Fruit fly (Drosophila melanogaster) ovary, adult (tissue): Measurements from ENCODE around the gene Skp2.

Experiments used
- CG17801 ChIP-seq: fragments of 200-800 bp; optimal IDR thresholded peaks from 2 replicates; lab custom pipeline; 2019; ENCODE audit warnings: missing biosample characterization, mild to moderate bottlenecking, missing genetic modification characterization, moderate library complexity; ENCODE audit not compliant: partially characterized antibody

Gene Skp2

DNA sequence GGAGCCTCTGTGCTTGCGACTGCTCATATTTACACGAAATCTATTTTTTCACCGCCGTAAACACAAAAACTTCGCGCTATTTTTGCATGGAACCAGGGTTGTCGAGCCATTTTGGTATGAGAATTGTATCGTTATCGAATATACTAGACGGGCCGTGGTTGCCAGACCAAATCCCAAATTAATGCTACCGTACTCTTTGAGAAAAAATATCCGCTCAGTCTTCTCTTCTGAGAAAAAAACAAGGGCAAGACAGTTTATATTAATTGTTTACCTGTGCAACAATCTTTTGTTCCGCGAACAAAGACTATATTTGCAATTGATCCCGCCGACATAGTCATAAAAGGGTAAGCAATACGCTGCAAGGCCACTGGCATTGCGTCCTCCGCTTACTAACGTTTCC is at the start of gene Skp2, which contains the start of gene CG1103:
TSS of gene Skp2 (minus strand) at position 95 of the 400 bp plus-strand sequence.
TSS of gene CG1103 (plus strand) at position 176 of the 400 bp plus-strand sequence.
- peak; percentile 19 for TF ChIP-seq CG17801 (GFP tag; lab: Kevin White, UChicago)

DNA sequence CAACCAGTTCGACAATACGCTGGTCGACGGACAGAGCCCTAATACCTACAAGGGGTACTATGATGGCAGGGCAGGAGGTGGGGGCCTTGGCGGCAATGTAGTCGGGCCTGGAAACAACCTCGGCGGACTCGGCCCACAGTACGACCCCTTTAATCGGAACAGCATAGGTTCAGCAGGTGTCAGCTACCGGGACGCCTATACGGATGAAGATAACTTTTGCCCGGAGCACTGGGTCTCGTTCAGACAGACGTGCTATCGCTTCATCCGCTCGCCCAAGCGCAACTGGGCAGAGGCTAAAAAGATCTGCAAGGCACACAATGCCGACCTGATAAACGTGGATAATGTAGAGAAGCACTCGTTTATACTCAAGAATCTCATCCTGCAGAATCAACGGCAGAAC is 44.7 kb upstream of the Skp2 start:
- no peak for TF ChIP-seq CG17801 (GFP tag; lab: Kevin White, UChicago)

DNA sequence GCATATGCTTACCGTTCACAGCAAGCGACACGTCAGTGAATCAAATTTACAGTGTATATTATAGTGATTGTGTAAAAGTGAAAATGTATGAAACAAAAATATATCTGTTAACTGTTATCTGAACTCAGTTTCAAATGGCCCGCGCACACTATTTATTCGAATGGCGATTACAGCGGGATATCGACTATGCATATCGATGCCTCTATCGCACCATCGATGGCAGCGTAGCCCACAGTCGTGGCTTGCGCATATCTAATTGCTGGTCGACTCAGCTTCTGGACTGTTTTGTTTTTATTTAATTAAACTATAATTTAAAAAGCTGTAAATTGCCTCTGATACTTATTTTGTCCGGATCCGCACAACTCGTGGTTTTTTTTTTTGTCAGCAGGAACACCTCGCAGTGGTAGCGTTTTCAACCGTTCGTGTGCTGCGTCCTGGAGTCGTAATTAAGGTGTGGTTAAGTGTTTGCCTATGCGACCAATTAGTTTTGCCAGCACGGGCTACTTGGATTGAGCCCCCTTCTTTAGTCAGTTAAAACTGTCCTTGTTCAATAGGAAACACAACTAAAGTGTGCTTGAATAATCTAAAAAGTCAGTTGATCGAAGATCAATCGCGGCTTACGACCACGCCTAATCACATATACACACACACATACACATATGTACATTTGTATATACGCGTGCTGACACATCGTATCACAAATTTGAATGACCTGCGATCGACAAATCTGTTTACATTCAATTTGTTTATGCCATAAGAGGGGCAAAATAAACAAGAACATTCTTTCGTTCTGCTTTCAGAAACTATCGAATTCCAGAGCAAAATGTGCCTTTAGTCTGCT is 43.8 kb upstream of the Skp2 start, which contains the start of gene Cont:
TSS of gene Cont (plus strand) at position 228 of the 841 bp plus-strand sequence.
- peak; percentile 3 for TF ChIP-seq CG17801 (GFP tag; lab: Kevin White, UChicago)

dm6 chr3R:4378363-4379354 is 41.2 kb upstream of the Skp2 start, which contains the start of gene Sfxn1-3:
Gene Sfxn1-3, plus strand, starts transcription at chr3R:4378600.
- TF ChIP-seq CG17801 (GFP tag; lab: Kevin White, UChicago) = peak; percentile 71

dm6 chr3R:4362010-4362409 is 24.5 kb upstream of the Skp2 start:
- TF ChIP-seq CG17801 (GFP tag; lab: Kevin White, UChicago) = no peak

- no peak for TF ChIP-seq CG17801 (GFP tag; lab: Kevin White, UChicago)
Measured at dm6 chr3R:4360668-4361110, 23.2 kb upstream of the Skp2 start.

dm6 chr3R:4359625-4360024 is 22.2 kb upstream of the Skp2 start, which contains the start of gene CG1090:
Gene CG1090, plus strand, starts transcription at chr3R:4359883.
- TF ChIP-seq CG17801 (GFP tag; lab: Kevin White, UChicago) = no peak

DNA sequence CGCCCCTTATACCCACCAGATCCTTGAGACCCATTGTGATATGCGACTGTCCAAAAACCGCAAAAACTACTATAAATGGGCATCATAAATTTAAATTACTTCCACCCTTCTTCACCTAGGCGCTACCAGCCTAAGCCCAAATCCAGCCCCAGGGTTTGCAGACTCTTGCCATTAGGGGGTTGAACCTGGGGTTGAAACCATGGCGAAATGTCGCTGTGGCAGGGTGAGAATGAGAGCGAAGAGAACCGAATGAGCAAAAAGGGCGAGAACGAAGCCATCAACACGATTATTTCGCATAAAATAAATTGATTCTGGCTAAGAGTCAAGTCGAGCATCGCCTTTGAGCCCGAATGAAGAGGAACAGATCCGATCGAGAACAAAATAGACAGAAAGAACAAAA is 16.1 kb upstream of the Skp2 start:
- no peak for TF ChIP-seq CG17801 (GFP tag; lab: Kevin White, UChicago)

dm6 chr3R:4350199-4350598 is 12.7 kb upstream of the Skp2 start:
- TF ChIP-seq CG17801 (GFP tag; lab: Kevin White, UChicago) = no peak

dm6 chr3R:4348197-4348814 is 10.8 kb upstream of the Skp2 start:
- no peak for TF ChIP-seq CG17801 (GFP tag; lab: Kevin White, UChicago)

- no peak for TF ChIP-seq CG17801 (GFP tag; lab: Kevin White, UChicago)
Measured at dm6 chr3R:4346636-4347035, 9.2 kb upstream of the Skp2 start, which contains the start of gene hkb. Gene hkb, minus strand, starts transcription at chr3R:4346646.

dm6 chr3R:4341177-4341576 is 3.7 kb upstream of the Skp2 start:
- no peak for TF ChIP-seq CG17801 (GFP tag; lab: Kevin White, UChicago)

DNA sequence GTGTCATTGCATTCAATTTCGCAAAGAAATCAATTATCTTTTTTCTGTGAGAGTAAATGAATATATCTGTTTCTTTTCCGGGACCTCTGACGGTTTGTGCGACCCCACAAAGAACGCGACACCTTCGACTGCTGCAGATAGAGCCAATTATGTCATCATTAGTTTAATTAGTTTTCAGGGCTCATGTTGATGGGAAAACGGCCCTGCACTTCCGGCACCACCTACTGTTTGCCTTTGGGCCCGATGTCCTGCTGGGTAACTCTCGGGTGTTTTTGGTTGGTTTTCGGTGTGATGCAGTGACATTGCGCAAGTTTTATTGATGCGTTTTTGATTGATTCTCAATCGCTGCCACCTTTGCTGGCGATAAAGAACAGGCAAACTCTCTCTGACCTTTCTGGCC is 2.7 kb upstream of the Skp2 start:
- TF ChIP-seq CG17801 (GFP tag; lab: Kevin White, UChicago) = no peak

dm6 chr3R:4334798-4335197 is 2.7 kb downstream of the Skp2 start, which contains the start of gene CG14645:
Gene CG14645, plus strand, starts transcription at chr3R:4335098.
- no peak for TF ChIP-seq CG17801 (GFP tag; lab: Kevin White, UChicago)
